Worm (Caenorhabditis elegans): Measurements from ENCODE around the gene C04E6.7.

ce11 chrV:5893015-5893414 lies at the start of gene C04E6.7:
- TF ChIP-seq gei-8 (GFP tag; optimal IDR thresholded peaks at IDR 0.05) (no peak), mdt-29 (GFP tag; IDR thresholded peaks at IDR 0.05) (no peak), zfp-3 (GFP tag; conservative IDR thresholded peaks at IDR 0.05) (no peak), php-3 (GFP tag; IDR thresholded peaks at IDR 0.05) (no peak), jun-1 (tag; optimal IDR thresholded peaks at IDR 0.05) (no peak), zip-2 (tag; optimal IDR thresholded peaks at IDR 0.05) (no peak), lin-38 (GFP tag; IDR thresholded peaks at IDR 0.05) (no peak), F44E2.7 (GFP tag; IDR thresholded peaks at IDR 0.05) (no peak), dmd-8 (GFP tag; IDR thresholded peaks at IDR 0.05) (no peak)
